Worm (Caenorhabditis elegans) whole organism, late embryonic: Measurements from ENCODE around the gene ZC239.21.

Experiments used
- C38D4.7 ChIP-seq: fragments of 200-800 bp; sonication (Bioruptor generic); optimal IDR thresholded peaks from 2 replicates; lab custom pipeline; 2018; ENCODE audit warnings: mild to moderate bottlenecking, missing genetic modification characterization, moderate library complexity, missing compliant biosample characterization
- K09A11.1 ChIP-seq: sonication (generic microtip); optimal IDR thresholded peaks from 2 replicates; lab custom pipeline; 2017; ENCODE audit warnings: antibody characterized with exemption, mild to moderate bottlenecking, missing genetic modification characterization, missing compliant biosample characterization; ENCODE audit not compliant: insufficient read depth
- T23F11.4 ChIP-seq: fragments of 200-800 bp; sonication (Bioruptor generic); optimal IDR thresholded peaks from 2 replicates; lab custom pipeline; 2018; ENCODE audit warnings: mild to moderate bottlenecking, missing genetic modification characterization, missing compliant biosample characterization
- ceh-14 ChIP-seq: sonication (generic microtip); optimal IDR thresholded peaks from 2 replicates; lab custom pipeline; 2016; ENCODE audit warnings: missing genotype, missing genetic modification characterization, missing compliant biosample characterization
- ceh-18 ChIP-seq: sonication (generic microtip); optimal IDR thresholded peaks from 2 replicates; lab custom pipeline; 2016; ENCODE audit warnings: missing genetic modification characterization, missing compliant biosample characterization
- ceh-19 ChIP-seq: fragments of 200-800 bp; sonication (Bioruptor generic); optimal IDR thresholded peaks from 2 replicates; lab custom pipeline; 2018; ENCODE audit warnings: mild to moderate bottlenecking, missing genetic modification characterization, missing compliant biosample characterization
- ceh-22 ChIP-seq: sonication (generic microtip); optimal IDR thresholded peaks from 2 replicates; lab custom pipeline; 2017; ENCODE audit warnings: missing biosample characterization, missing genetic modification characterization
- ceh-31 ChIP-seq: sonication (generic microtip); optimal IDR thresholded peaks from 2 replicates; lab custom pipeline; 2016; ENCODE audit warnings: missing genetic modification characterization, missing compliant biosample characterization
- ceh-34 ChIP-seq: sonication (generic microtip); optimal IDR thresholded peaks from 2 replicates; lab custom pipeline; 2016; ENCODE audit warnings: mild to moderate bottlenecking, missing genetic modification characterization, missing compliant biosample characterization
- ceh-6 ChIP-seq: fragments of 200-800 bp; sonication (Bioruptor generic); optimal IDR thresholded peaks from 2 replicates; lab custom pipeline; 2018; ENCODE audit warnings: mild to moderate bottlenecking, missing genetic modification characterization, missing compliant biosample characterization
- ceh-9 ChIP-seq: sonication (generic microtip); optimal IDR thresholded peaks from 2 replicates; lab custom pipeline; 2016; ENCODE audit warnings: mild to moderate bottlenecking, missing genetic modification characterization, inconsistent platforms, missing compliant biosample characterization
- dmd-4 ChIP-seq: sonication (generic microtip); optimal IDR thresholded peaks from 2 replicates; lab custom pipeline; 2016; ENCODE audit warnings: borderline replicate concordance, missing genetic modification characterization, missing compliant biosample characterization
- eyg-1 ChIP-seq: sonication (generic microtip); optimal IDR thresholded peaks from 2 replicates; lab custom pipeline; 2016; ENCODE audit warnings: missing genotype, missing genetic modification characterization, missing compliant biosample characterization
- fax-1 ChIP-seq: sonication (generic microtip); optimal IDR thresholded peaks from 2 replicates; lab custom pipeline; 2016; ENCODE audit warnings: missing genotype, missing genetic modification characterization, missing compliant biosample characterization
- hlh-15 ChIP-seq: sonication (generic microtip); optimal IDR thresholded peaks from 2 replicates; lab custom pipeline; 2016; ENCODE audit warnings: missing genetic modification characterization, missing compliant biosample characterization
- hlh-30 ChIP-seq: sonication (generic microtip); optimal IDR thresholded peaks from 2 replicates; lab custom pipeline; 2017; ENCODE audit warnings: antibody characterized with exemption, missing genetic modification characterization, missing compliant biosample characterization; ENCODE audit not compliant: insufficient read depth
- lim-6 ChIP-seq: sonication (generic microtip); optimal IDR thresholded peaks from 2 replicates; lab custom pipeline; 2016; ENCODE audit warnings: missing genetic modification characterization, missing compliant biosample characterization
- lin-11 ChIP-seq: fragments of 200-800 bp; sonication (Bioruptor generic); optimal IDR thresholded peaks from 2 replicates; lab custom pipeline; 2018; ENCODE audit warnings: mild to moderate bottlenecking, missing genetic modification characterization, missing compliant biosample characterization
- nfya-1 ChIP-seq: sonication (generic microtip); optimal IDR thresholded peaks from 2 replicates; lab custom pipeline; 2017; ENCODE audit warnings: missing genetic modification characterization, mild to moderate bottlenecking, missing compliant biosample characterization, antibody characterized with exemption, moderate library complexity
- nhr-11 ChIP-seq: fragments of 150-350 bp; optimal IDR thresholded peaks from 2 replicates; lab custom pipeline; 2014; ENCODE audit warnings: missing biosample characterization, missing genetic modification characterization
- npax-4 ChIP-seq: sonication (generic microtip); optimal IDR thresholded peaks from 2 replicates; lab custom pipeline; 2016; ENCODE audit warnings: missing genetic modification characterization, missing compliant biosample characterization
- odd-2 ChIP-seq: sonication (generic microtip); optimal IDR thresholded peaks from 2 replicates; lab custom pipeline; 2017; ENCODE audit warnings: antibody characterized with exemption, mild to moderate bottlenecking, missing genetic modification characterization, missing compliant biosample characterization
- pag-3 ChIP-seq: sonication (generic microtip); optimal IDR thresholded peaks from 2 replicates; lab custom pipeline; 2016; ENCODE audit warnings: missing compliant biosample characterization, missing genetic modification characterization, borderline replicate concordance
- pha-2 ChIP-seq: sonication (generic microtip); optimal IDR thresholded peaks from 2 replicates; lab custom pipeline; 2017; ENCODE audit warnings: mild to moderate bottlenecking, missing genetic modification characterization, missing compliant biosample characterization
- ref-2 ChIP-seq: sonication (generic microtip); optimal IDR thresholded peaks from 2 replicates; lab custom pipeline; 2016; ENCODE audit warnings: missing genetic modification characterization, missing compliant biosample characterization
- sox-2 ChIP-seq: fragments of 200-800 bp; sonication (Bioruptor generic); IDR thresholded peaks from 2 replicates; pipeline ENCODE4 v1.3.6; 2022; ENCODE audit warnings: missing genetic modification reagents, missing genetic modification characterization, missing compliant biosample characterization
- tbx-7 ChIP-seq: sonication (generic microtip); optimal IDR thresholded peaks from 2 replicates; lab custom pipeline; 2016; ENCODE audit warnings: missing genotype, missing genetic modification characterization, missing compliant biosample characterization
- ttx-3 ChIP-seq: sonication (generic microtip); optimal IDR thresholded peaks from 2 replicates; lab custom pipeline; 2016; ENCODE audit warnings: missing genetic modification reagents, missing genetic modification characterization, missing compliant biosample characterization
- unc-3 ChIP-seq, 2 experiments: fragments of 200-800 bp in 1 of 2; sonication (Bioruptor generic) in 1 of 2; sonication (generic microtip) in 1 of 2; conservative IDR thresholded peaks in 1 of 2; optimal IDR thresholded peaks in 1 of 2; 2 replicates each; pipeline versions ENCODE4 v1.3.6 to Lab custom; 2016 to 2022; ENCODE audit warnings: missing compliant biosample characterization in 2 of 2, missing genetic modification characterization in 2 of 2, missing genetic modification reagents in 1 of 2
- unc-42 ChIP-seq: sonication (generic microtip); optimal IDR thresholded peaks from 2 replicates; lab custom pipeline; 2016; ENCODE audit warnings: missing genotype, missing genetic modification characterization, missing compliant biosample characterization
- unc-55 ChIP-seq: sonication (generic microtip); optimal IDR thresholded peaks from 2 replicates; lab custom pipeline; 2017; ENCODE audit warnings: missing biosample characterization, missing genetic modification reagents, missing genetic modification characterization
- zip-5 ChIP-seq: sonication (generic microtip); optimal IDR thresholded peaks from 2 replicates; lab custom pipeline; 2016; ENCODE audit warnings: missing genetic modification characterization, missing compliant biosample characterization
- ztf-16 ChIP-seq: sonication (generic microtip); optimal IDR thresholded peaks from 2 replicates; lab custom pipeline; 2017; ENCODE audit warnings: missing genetic modification characterization, missing compliant biosample characterization

ZC239.21 gene

DNA sequence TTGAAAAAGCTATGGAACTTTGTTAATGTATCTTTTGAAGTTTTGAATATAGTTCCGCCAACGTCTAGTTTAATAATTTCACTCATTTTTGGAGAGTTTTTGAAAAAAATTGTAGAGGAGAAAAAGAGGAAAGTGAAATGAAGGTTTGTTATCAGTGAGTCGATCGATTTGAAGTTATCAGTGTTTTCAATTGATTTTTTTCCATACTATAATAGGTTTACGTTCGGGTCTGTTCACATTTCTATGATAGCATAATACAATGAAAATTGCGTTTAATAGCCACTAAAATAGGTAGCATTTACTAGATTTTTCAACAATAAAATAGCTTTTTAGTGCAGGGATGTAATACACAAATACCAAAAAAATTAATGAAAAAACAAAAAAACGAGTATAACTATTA, 18.5 kb downstream of the ZC239.21 start, which contains the start of gene ZC239.16:
Gene ZC239.16 (minus strand): TSS at position 120 of the 400 bp plus-strand sequence.
- no peak for TF ChIP-seq unc-55 (GFP tag; lab: Kevin White, UChicago)

DNA sequence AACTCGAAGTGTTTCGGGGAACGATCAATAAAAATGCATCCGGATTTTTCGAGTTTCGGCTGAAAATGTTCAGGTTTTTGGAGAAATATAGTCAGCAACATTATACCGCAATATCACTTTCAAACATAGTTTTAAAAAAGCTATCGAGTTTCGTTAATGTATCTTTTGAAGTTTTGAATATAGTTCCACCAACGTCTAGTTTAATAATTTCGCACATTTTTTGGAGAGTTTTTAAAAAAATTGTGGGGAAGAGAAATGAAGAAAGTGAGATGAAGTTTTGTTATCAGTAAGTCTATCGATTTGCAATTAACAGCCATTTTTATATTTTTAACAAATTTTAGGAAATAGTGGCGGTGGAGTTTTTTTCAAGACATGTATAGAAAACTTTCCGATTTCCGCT, 19.0 kb downstream of the ZC239.21 start, which contains the start of gene ZC239.17:
Gene ZC239.17 (minus strand): TSS at position 101 of the 400 bp plus-strand sequence.
- TF ChIP-seq T23F11.4 (GFP tag; lab: Kevin White, UChicago) = no peak
- TF ChIP-seq unc-55 (GFP tag; lab: Kevin White, UChicago) = no peak
- no peak for TF ChIP-seq pag-3 (tag; lab: Kevin White, UChicago)
- no peak for TF ChIP-seq dmd-4 (tag; lab: Kevin White, UChicago)
- TF ChIP-seq eyg-1 (tag; lab: Kevin White, UChicago) = no peak
- TF ChIP-seq ztf-16 = no peak
- TF ChIP-seq fax-1 = no peak
- TF ChIP-seq ceh-22 (tag; lab: Kevin White, UChicago) = no peak
- no peak for TF ChIP-seq tbx-7 (tag; lab: Kevin White, UChicago)
- no peak for TF ChIP-seq ceh-31 (tag; lab: Kevin White, UChicago)
- TF ChIP-seq C38D4.7 = no peak
- TF ChIP-seq ceh-14 (tag; lab: Kevin White, UChicago) = no peak
- TF ChIP-seq hlh-30 (tag; lab: Kevin White, UChicago) = no peak
- TF ChIP-seq unc-42 = no peak
- TF ChIP-seq ttx-3 (tag; lab: Kevin White, UChicago) = no peak
- no peak for TF ChIP-seq lin-11 (tag; lab: Kevin White, UChicago)
- no peak for TF ChIP-seq odd-2 (tag; lab: Kevin White, UChicago)

DNA sequence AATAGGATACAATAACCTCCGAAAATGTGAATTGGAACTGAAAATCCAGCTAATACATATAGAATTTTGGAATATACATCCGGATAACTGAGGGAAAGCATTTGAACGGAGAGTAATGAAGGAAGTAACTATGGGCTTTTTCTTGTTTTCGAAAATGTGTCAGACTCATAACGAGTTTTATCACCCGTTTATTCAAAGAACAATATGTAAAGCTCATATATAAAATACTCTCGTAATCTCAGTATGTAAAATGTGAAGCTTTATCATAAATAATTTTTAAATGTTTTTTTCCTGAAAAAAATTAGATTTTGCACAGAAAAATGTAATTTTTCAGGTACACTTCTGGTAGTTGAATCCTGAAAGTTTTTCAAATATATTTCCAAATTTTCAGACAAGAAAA, 23.7 kb downstream of the ZC239.21 start, which contains the start of gene srh-297:
Gene srh-297 (minus strand): TSS at position 101 of the 400 bp plus-strand sequence.
- TF ChIP-seq nfya-1 (tag; lab: Kevin White, UChicago) = no peak
- TF ChIP-seq lin-11 (tag; lab: Kevin White, UChicago) = no peak
- no peak for TF ChIP-seq hlh-15 (tag; lab: Kevin White, UChicago)
- TF ChIP-seq lim-6 = no peak
- TF ChIP-seq fax-1 = no peak
- TF ChIP-seq K09A11.1 (tag; lab: Kevin White, UChicago) = no peak
- TF ChIP-seq ceh-19 (GFP tag; lab: Kevin White, UChicago) = no peak
- TF ChIP-seq unc-55 (GFP tag; lab: Kevin White, UChicago) = no peak
- TF ChIP-seq odd-2 (tag; lab: Kevin White, UChicago) = no peak
- TF ChIP-seq ref-2 (tag; lab: Kevin White, UChicago) = no peak
- TF ChIP-seq sox-2 (GFP tag; lab: Robert Waterston, UW) = no peak
- TF ChIP-seq ceh-34 (tag; lab: Kevin White, UChicago) = no peak
- no peak for TF ChIP-seq ceh-9

DNA sequence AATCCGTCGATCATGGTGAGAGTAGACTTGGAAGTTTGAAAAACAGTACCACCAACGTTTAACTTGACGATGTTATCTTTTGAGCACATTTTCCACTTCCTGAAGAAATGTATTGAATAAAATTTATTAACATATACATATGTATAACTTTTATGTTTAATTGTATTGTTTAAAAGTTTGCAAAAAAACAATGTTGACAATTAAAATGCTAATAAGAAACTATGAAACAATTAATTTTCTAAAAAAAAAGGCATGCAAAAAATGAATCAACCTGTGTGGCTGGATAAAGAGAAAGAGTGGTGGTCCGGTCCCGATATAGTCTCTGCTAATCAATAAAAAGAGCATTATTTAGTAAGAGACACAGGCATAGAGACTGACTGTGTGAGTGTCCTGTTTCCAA, 28.0 kb downstream of the ZC239.21 start, which contains the start of gene C17F4.8:
Gene C17F4.8 (minus strand): TSS at position 101 of the 400 bp plus-strand sequence.
- TF ChIP-seq lin-11 (tag; lab: Kevin White, UChicago) = no peak
- no peak for TF ChIP-seq zip-5
- TF ChIP-seq nhr-11 (tag; lab: Kevin White, UChicago) = no peak
- TF ChIP-seq npax-4 (tag; lab: Kevin White, UChicago) = no peak
- TF ChIP-seq ceh-18 (tag; lab: Kevin White, UChicago) = no peak
- TF ChIP-seq odd-2 (tag; lab: Kevin White, UChicago) = no peak
- TF ChIP-seq nfya-1 (tag; lab: Kevin White, UChicago) = no peak
- TF ChIP-seq ref-2 (tag; lab: Kevin White, UChicago) = no peak
- no peak for TF ChIP-seq ceh-6 (GFP tag; lab: Kevin White, UChicago)
- no peak for TF ChIP-seq unc-55 (GFP tag; lab: Kevin White, UChicago)
- no peak for TF ChIP-seq unc-42
- TF ChIP-seq pha-2 = no peak

DNA sequence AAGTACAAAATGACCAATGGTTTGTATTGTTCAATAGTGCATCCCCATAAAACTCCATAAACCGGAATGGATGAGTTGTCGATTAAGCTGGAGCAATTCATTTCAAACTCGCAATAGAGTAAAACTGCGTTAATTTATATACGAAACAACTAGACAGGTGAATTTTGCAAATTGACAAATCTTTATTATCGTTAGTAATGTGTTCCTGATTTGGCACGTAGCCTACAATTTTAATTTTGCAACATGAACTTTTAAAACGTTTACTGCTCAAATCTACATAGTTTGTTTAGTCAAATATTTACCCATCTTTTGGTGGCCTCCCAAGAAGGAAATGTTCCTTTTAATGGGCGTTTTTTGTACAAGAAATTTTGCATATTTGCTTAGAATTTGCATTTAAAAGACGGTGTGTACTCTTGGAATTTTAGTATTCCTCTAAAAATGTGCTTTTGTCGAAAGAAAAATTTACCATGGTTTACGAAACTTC, 30.3 kb downstream of the ZC239.21 start, which contains the start of the genes srz-67 and C17F4.11:
Gene srz-67 (minus strand): TSS at position 101 of the 484 bp plus-strand sequence.
Gene C17F4.11 (plus strand): TSS at position 434 of the 484 bp plus-strand sequence.
- no peak for TF ChIP-seq tbx-7 (tag; lab: Kevin White, UChicago)
- no peak for TF ChIP-seq unc-3 (GFP tag; conservative IDR thresholded peaks at IDR 0.05; lab: Robert Waterston, UW)
- TF ChIP-seq unc-3 (tag; optimal IDR thresholded peaks at IDR 0.05; lab: Kevin White, UChicago) = no peak
- TF ChIP-seq nhr-11 (tag; lab: Kevin White, UChicago) = no peak
- no peak for TF ChIP-seq lin-11 (tag; lab: Kevin White, UChicago)
- TF ChIP-seq odd-2 (tag; lab: Kevin White, UChicago) = no peak
- no peak for TF ChIP-seq nfya-1 (tag; lab: Kevin White, UChicago)
